Worm (Caenorhabditis elegans): ENCODE data around the gene nhr-40.

ce11 chrX:2595757-2596059, 1.9 kb downstream of the nhr-40 start:
- TF ChIP-seq him-1 (tag; optimal IDR thresholded peaks at IDR 0.05): no peak
- TF ChIP-seq dao-5 (tag; optimal IDR thresholded peaks at IDR 0.05): no peak

All from whole organism, L4/young adult.